Worm (Caenorhabditis elegans): ENCODE data around the gene C28G1.6.
A peak's percentile ranks its signal among the peaks of the same experiment; 100 is the strongest.

C28G1.6 gene

DNA sequence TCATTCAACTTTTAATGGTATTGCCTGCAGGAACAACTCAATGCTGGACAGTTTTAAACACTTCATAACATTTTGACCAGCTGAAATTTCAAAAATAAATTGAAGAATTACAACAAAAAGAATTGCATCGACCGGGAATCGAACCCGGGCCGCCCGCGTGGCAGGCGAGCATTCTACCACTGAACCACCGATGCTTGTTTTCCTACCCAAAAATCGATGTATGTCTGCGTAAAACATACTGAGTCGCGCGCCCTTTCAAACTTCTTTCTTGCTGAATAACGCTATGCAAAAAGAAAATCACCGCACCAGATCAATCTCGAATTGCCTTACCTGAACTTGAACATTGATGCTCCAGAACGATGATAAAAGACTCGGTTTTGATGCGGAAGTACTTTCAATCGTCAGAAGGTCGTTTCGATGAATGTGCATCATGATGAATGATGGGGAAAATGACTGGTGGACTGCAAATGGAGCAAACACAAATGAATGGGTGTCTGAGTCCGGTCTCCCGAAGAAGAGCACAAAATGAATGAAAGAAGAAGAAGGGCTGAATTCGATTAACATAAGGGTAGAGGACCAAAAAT, 34.3 kb downstream of the C28G1.6 start, which contains the start of gene R04E5.7 (continued):
- no peak for TF ChIP-seq unc-62 (GFP tag; optimal IDR thresholded peaks at IDR 0.05)
- TF ChIP-seq sox-4 (tag; optimal IDR thresholded peaks at IDR 0.05), result no peak
- no peak for TF ChIP-seq nhr-84 (tag; optimal IDR thresholded peaks at IDR 0.05)
- TF ChIP-seq tbx-2 (tag; optimal IDR thresholded peaks at IDR 0.05), result no peak
- no peak for TF ChIP-seq C34B4.2 (tag; optimal IDR thresholded peaks at IDR 0.05)
- TF ChIP-seq dpl-1 (GFP tag; optimal IDR thresholded peaks at IDR 0.05), result no peak
- peak; percentile 27 for TF ChIP-seq fkh-8 (tag; optimal IDR thresholded peaks at IDR 0.05)
- TF ChIP-seq nhr-19 (GFP tag; conservative IDR thresholded peaks at IDR 0.05), result peak; percentile 38
- TF ChIP-seq hlh-17 (GFP tag; optimal IDR thresholded peaks at IDR 0.05; ENCODE audit: borderline replicate concordance), result no peak
- TF ChIP-seq nhr-12 (tag; optimal IDR thresholded peaks at IDR 0.05), result no peak
- TF ChIP-seq elt-2 (tag; optimal IDR thresholded peaks at IDR 0.05), result no peak
- no peak for TF ChIP-seq egl-13 (tag; optimal IDR thresholded peaks at IDR 0.05)
- no peak for TF ChIP-seq sptf-1 (tag; optimal IDR thresholded peaks at IDR 0.05)
- peak; percentile 49 for TF ChIP-seq lin-14 (GFP tag; optimal IDR thresholded peaks at IDR 0.05)
- no peak for TF ChIP-seq nhr-28 (tag; optimal IDR thresholded peaks at IDR 0.05)
- TF ChIP-seq pag-3 (tag; optimal IDR thresholded peaks at IDR 0.05; ENCODE audit: borderline replicate concordance, insufficient read depth), result no peak
- TF ChIP-seq lir-3 (tag; optimal IDR thresholded peaks at IDR 0.05; ENCODE audit: poor library complexity), result no peak
- peak; percentile 5 for TF ChIP-seq xbp-1 (tag; optimal IDR thresholded peaks at IDR 0.05)
- no peak for TF ChIP-seq ets-5 (GFP tag; IDR thresholded peaks at IDR 0.05)
- TF ChIP-seq lin-13 (GFP tag; optimal IDR thresholded peaks at IDR 0.05), result no peak
- peak; percentile 0 for TF ChIP-seq skn-1 (tag; optimal IDR thresholded peaks at IDR 0.05)
- no peak for TF ChIP-seq jun-1 (tag; optimal IDR thresholded peaks at IDR 0.05)
- no peak for TF ChIP-seq egl-27 (tag; optimal IDR thresholded peaks at IDR 0.05)
- peak; percentile 43 for TF ChIP-seq snu-23 (GFP tag; optimal IDR thresholded peaks at IDR 0.05)
- TF ChIP-seq mef-2 (tag; optimal IDR thresholded peaks at IDR 0.05), result no peak
- TF ChIP-seq nhr-77 (tag; optimal IDR thresholded peaks at IDR 0.05), result peak; percentile 16
- peak; percentile 30 for TF ChIP-seq rnt-1 (tag; optimal IDR thresholded peaks at IDR 0.05)
- TF ChIP-seq tlp-1 (tag; optimal IDR thresholded peaks at IDR 0.05), result no peak
- TF ChIP-seq lin-35 (GFP tag; optimal IDR thresholded peaks at IDR 0.05), result peak in 1 of 2 experiments; percentile 55
- TF ChIP-seq ceh-8 (GFP tag; optimal IDR thresholded peaks at IDR 0.05), result no peak
- TF ChIP-seq ceh-90 (tag; optimal IDR thresholded peaks at IDR 0.05), result no peak
- TF ChIP-seq nhr-237 (tag; optimal IDR thresholded peaks at IDR 0.05), result no peak
- TF ChIP-seq ztf-11 (tag; optimal IDR thresholded peaks at IDR 0.05), result no peak
- no peak for TF ChIP-seq Y116A8C.19 (tag; optimal IDR thresholded peaks at IDR 0.05; ENCODE audit: borderline replicate concordance)
- no peak for TF ChIP-seq fos-1 (tag; optimal IDR thresholded peaks at IDR 0.05)
- peak in 1 of 2 experiments; percentile 24 for TF ChIP-seq mdl-1 (tag; optimal IDR thresholded peaks at IDR 0.05)
- peak; percentile 42 for TF ChIP-seq swsn-7 (tag; optimal IDR thresholded peaks at IDR 0.05)
- no peak for TF ChIP-seq lin-15B (tag; optimal IDR thresholded peaks at IDR 0.05)
- no peak for TF ChIP-seq sup-37 (GFP tag; optimal IDR thresholded peaks at IDR 0.05)
- no peak for TF ChIP-seq hpl-2 (GFP tag; optimal IDR thresholded peaks at IDR 0.05)
- TF ChIP-seq hlh-4 (tag; optimal IDR thresholded peaks at IDR 0.05), result no peak
- TF ChIP-seq lin-39 (tag; optimal IDR thresholded peaks at IDR 0.05), result no peak
- no peak for TF ChIP-seq alr-1 (tag; optimal IDR thresholded peaks at IDR 0.05; ENCODE audit: borderline replicate concordance)
- TF ChIP-seq ces-1 (GFP tag; optimal IDR thresholded peaks at IDR 0.05), result no peak
- TF ChIP-seq lsy-2 (tag; optimal IDR thresholded peaks at IDR 0.05), result peak in 1 of 2 experiments; percentile 3
- TF ChIP-seq vab-15 (tag; optimal IDR thresholded peaks at IDR 0.05), result no peak
- no peak for TF ChIP-seq F16B12.6 (tag; optimal IDR thresholded peaks at IDR 0.05)
- peak; percentile 5 for TF ChIP-seq mep-1 (tag; optimal IDR thresholded peaks at IDR 0.05)
- peak; percentile 27 for TF ChIP-seq fkh-10 (GFP tag; optimal IDR thresholded peaks at IDR 0.05)
- TF ChIP-seq ztf-4 (tag; optimal IDR thresholded peaks at IDR 0.05), result no peak
- TF ChIP-seq C04F5.9 (tag; optimal IDR thresholded peaks at IDR 0.05), result no peak
- peak; percentile 58 for TF ChIP-seq nhr-90 (tag; optimal IDR thresholded peaks at IDR 0.05; ENCODE audit: poor library complexity)
